Worm (Caenorhabditis elegans) whole organism, L4/young adult: ENCODE data around the gene E01G4.6.

Experiments used
- W03F9.2 ChIP-seq: fragments of 150-350 bp; optimal IDR thresholded peaks from 2 replicates; lab custom pipeline; 2014; ENCODE audit warnings: missing biosample characterization, missing genetic modification characterization
- dao-5 ChIP-seq: sonication (generic microtip); optimal IDR thresholded peaks from 2 replicates; lab custom pipeline; 2016; ENCODE audit warnings: missing genotype, missing genetic modification characterization, moderate library complexity, missing compliant biosample characterization
- him-1 ChIP-seq: sonication (generic microtip); optimal IDR thresholded peaks from 2 replicates; lab custom pipeline; 2016; ENCODE audit warnings: missing genotype, missing genetic modification reagents, missing genetic modification characterization, missing compliant biosample characterization

DNA sequence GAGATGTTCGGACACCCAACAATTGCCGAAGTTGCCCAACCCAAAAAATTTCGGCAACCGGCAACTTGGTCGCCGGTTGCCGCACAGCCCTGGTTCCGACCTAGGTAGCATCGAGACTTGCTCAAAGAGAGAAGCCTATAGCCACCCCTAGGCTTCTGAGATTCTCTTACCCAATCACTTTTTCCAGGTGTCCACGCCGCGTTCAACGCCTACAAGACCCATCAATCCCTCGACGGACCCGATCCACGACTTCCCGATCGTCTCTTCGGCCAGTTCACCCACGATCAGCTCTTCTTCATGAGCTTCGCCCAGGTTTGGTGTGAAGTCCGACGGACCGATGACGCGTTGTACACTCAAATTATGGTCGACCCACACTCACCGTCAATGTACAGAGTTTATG, 33.6 kb downstream of the E01G4.6 start:
- TF ChIP-seq him-1 (no peak), dao-5 (no peak), W03F9.2 (tag; lab: Kevin White, UChicago) (no peak)
